Worm (Caenorhabditis elegans): Measurements from ENCODE around the gene ZK1290.5.

The ZK1290.5 gene

ce11 chrII:7562616-7563015, 33.2 kb downstream of the ZK1290.5 start:
- TF ChIP-seq aly-1 (tag; optimal IDR thresholded peaks at IDR 0.05): no peak
- no peak for TF ChIP-seq ceh-13 (GFP tag; optimal IDR thresholded peaks at IDR 0.05)
- TF ChIP-seq tra-4 (tag; optimal IDR thresholded peaks at IDR 0.05): no peak

ce11 chrII:7570305-7570704, 40.9 kb downstream of the ZK1290.5 start, which contains the start of gene F35D2.3:
F35D2.3 (plus strand) TSS chrII:7570605.
- no peak for TF ChIP-seq ceh-36 (tag; optimal IDR thresholded peaks at IDR 0.05)
- no peak for TF ChIP-seq tra-4 (tag; optimal IDR thresholded peaks at IDR 0.05)
- TF ChIP-seq hmbx-1 (tag; optimal IDR thresholded peaks at IDR 0.05): no peak

- TF ChIP-seq pes-1 (GFP tag; IDR thresholded peaks at IDR 0.05) (no peak), hnd-1 (tag; optimal IDR thresholded peaks at IDR 0.05) (no peak), ets-7 (tag; optimal IDR thresholded peaks at IDR 0.05) (no peak), ceh-36 (tag; optimal IDR thresholded peaks at IDR 0.05) (peak; percentile 62)
Measured at ce11 chrII:7570820-7571219, 41.4 kb downstream of the ZK1290.5 start.

- TF ChIP-seq sea-1 (GFP tag; conservative IDR thresholded peaks at IDR 0.05) (no peak), ceh-36 (tag; optimal IDR thresholded peaks at IDR 0.05) (no peak), flt-1 (GFP tag; IDR thresholded peaks at IDR 0.05) (no peak), hmbx-1 (tag; optimal IDR thresholded peaks at IDR 0.05) (no peak), aly-1 (tag; optimal IDR thresholded peaks at IDR 0.05) (no peak), hnd-1 (tag; optimal IDR thresholded peaks at IDR 0.05) (no peak), scrt-1 (GFP tag; IDR thresholded peaks at IDR 0.05) (no peak)
Measured at ce11 chrII:7574143-7574542, 44.7 kb downstream of the ZK1290.5 start, which contains the start of gene F35D2.2. F35D2.2 (plus strand) TSS chrII:7574443.

ce11 chrII:7575614-7576013, 46.2 kb downstream of the ZK1290.5 start, which contains the start of gene F35D2.1:
F35D2.1 (plus strand) TSS chrII:7575914.
- no peak for TF ChIP-seq sea-1 (GFP tag; conservative IDR thresholded peaks at IDR 0.05)
- no peak for TF ChIP-seq flt-1 (GFP tag; IDR thresholded peaks at IDR 0.05)
- TF ChIP-seq aly-1 (tag; optimal IDR thresholded peaks at IDR 0.05): no peak
- TF ChIP-seq ets-7 (tag; optimal IDR thresholded peaks at IDR 0.05): no peak
- no peak for TF ChIP-seq tbx-37 (GFP tag; conservative IDR thresholded peaks at IDR 0.05)
- no peak for TF ChIP-seq scrt-1 (GFP tag; IDR thresholded peaks at IDR 0.05)
- no peak for TF ChIP-seq B0310.2 (tag; optimal IDR thresholded peaks at IDR 0.05)
- no peak for TF ChIP-seq tbx-11 (GFP tag; IDR thresholded peaks at IDR 0.05)
- no peak for TF ChIP-seq hmbx-1 (tag; optimal IDR thresholded peaks at IDR 0.05)
- no peak for TF ChIP-seq pes-1 (GFP tag; IDR thresholded peaks at IDR 0.05)
- TF ChIP-seq ceh-13 (GFP tag; optimal IDR thresholded peaks at IDR 0.05): no peak
- no peak for TF ChIP-seq ceh-36 (tag; optimal IDR thresholded peaks at IDR 0.05)
- no peak for TF ChIP-seq ama-1 (optimal IDR thresholded peaks at IDR 0.05)
- no peak for TF ChIP-seq tra-4 (tag; optimal IDR thresholded peaks at IDR 0.05)
- no peak for TF ChIP-seq F13C5.2 (tag; optimal IDR thresholded peaks at IDR 0.05)
- no peak for TF ChIP-seq hmg-4 (GFP tag; optimal IDR thresholded peaks at IDR 0.05)
- no peak for TF ChIP-seq hnd-1 (tag; optimal IDR thresholded peaks at IDR 0.05)

- TF ChIP-seq ceh-13 (GFP tag; optimal IDR thresholded peaks at IDR 0.05) (no peak), aly-1 (tag; optimal IDR thresholded peaks at IDR 0.05) (no peak), F13C5.2 (tag; optimal IDR thresholded peaks at IDR 0.05) (no peak), B0310.2 (tag; optimal IDR thresholded peaks at IDR 0.05) (no peak), ets-7 (tag; optimal IDR thresholded peaks at IDR 0.05) (no peak), flt-1 (GFP tag; IDR thresholded peaks at IDR 0.05) (no peak), sea-1 (GFP tag; conservative IDR thresholded peaks at IDR 0.05) (no peak), ama-1 (optimal IDR thresholded peaks at IDR 0.05) (no peak), pes-1 (GFP tag; IDR thresholded peaks at IDR 0.05) (no peak), hnd-1 (tag; optimal IDR thresholded peaks at IDR 0.05) (no peak), ceh-36 (tag; optimal IDR thresholded peaks at IDR 0.05) (no peak), tbx-11 (GFP tag; IDR thresholded peaks at IDR 0.05) (no peak), scrt-1 (GFP tag; IDR thresholded peaks at IDR 0.05) (no peak), hmg-4 (GFP tag; optimal IDR thresholded peaks at IDR 0.05) (no peak), hmbx-1 (tag; optimal IDR thresholded peaks at IDR 0.05) (no peak)
Measured at ce11 chrII:7577412-7577811, 48.0 kb downstream of the ZK1290.5 start, which contains the start of gene F35D2.6. F35D2.6 (plus strand) TSS chrII:7577712.

All from whole organism, early embryonic.